Worm (Caenorhabditis elegans) whole organism, early embryonic: Measurements from ENCODE around the gene C16C8.20.
"Not testable (repeated sequence)": the region's sequence is repeated elsewhere in the genome, so short reads cannot be mapped to it uniquely, and the experiment has no call there.

Source experiments
- B0310.2 ChIP-seq: sonication (generic microtip); optimal IDR thresholded peaks from 2 replicates; lab custom pipeline; 2016; ENCODE audit warnings: mild to moderate bottlenecking, missing genetic modification characterization, missing compliant biosample characterization
- F13C5.2 ChIP-seq: sonication (generic microtip); optimal IDR thresholded peaks from 2 replicates; lab custom pipeline; 2017; ENCODE audit warnings: mild to moderate bottlenecking, missing genetic modification characterization, inconsistent platforms, missing compliant biosample characterization
- aly-1 ChIP-seq: sonication (generic microtip); optimal IDR thresholded peaks from 2 replicates; lab custom pipeline; 2016; ENCODE audit warnings: missing genetic modification characterization, missing compliant biosample characterization
- ama-1 ChIP-seq: fragments of 150-350 bp; optimal IDR thresholded peaks from 2 replicates; lab custom pipeline; 2014
- ceh-13 ChIP-seq: fragments of 200-800 bp; sonication (Bioruptor generic); optimal IDR thresholded peaks from 2 replicates; lab custom pipeline; 2018; ENCODE audit warnings: mild to moderate bottlenecking, missing genetic modification characterization, missing compliant biosample characterization
- ceh-36 ChIP-seq: sonication (generic microtip); optimal IDR thresholded peaks from 2 replicates; lab custom pipeline; 2016; ENCODE audit warnings: missing genetic modification characterization, inconsistent platforms, missing compliant biosample characterization
- ets-7 ChIP-seq: sonication (generic microtip); optimal IDR thresholded peaks from 2 replicates; lab custom pipeline; 2016; ENCODE audit warnings: missing genotype, missing genetic modification characterization, missing compliant biosample characterization
- flt-1 ChIP-seq: fragments of 200-800 bp; sonication (Bioruptor generic); IDR thresholded peaks from 2 replicates; pipeline ENCODE4 v1.3.6; 2022; ENCODE audit warnings: missing genetic modification characterization, missing compliant biosample characterization
- hmbx-1 ChIP-seq: sonication (generic microtip); optimal IDR thresholded peaks from 2 replicates; lab custom pipeline; 2016; ENCODE audit warnings: mild to moderate bottlenecking, missing genetic modification characterization, missing compliant biosample characterization
- hmg-4 ChIP-seq: fragments of 200-800 bp; sonication (Bioruptor generic); optimal IDR thresholded peaks from 2 replicates; lab custom pipeline; 2018; ENCODE audit warnings: mild to moderate bottlenecking, missing genetic modification characterization, missing compliant biosample characterization
- hnd-1 ChIP-seq: sonication (generic microtip); optimal IDR thresholded peaks from 2 replicates; lab custom pipeline; 2016; ENCODE audit warnings: missing genetic modification characterization, missing compliant biosample characterization
- pes-1 ChIP-seq: fragments of 200-800 bp; sonication (Bioruptor generic); IDR thresholded peaks from 2 replicates; pipeline ENCODE4 v1.3.6; 2022; ENCODE audit warnings: missing genetic modification reagents, missing genetic modification characterization, missing compliant biosample characterization
- scrt-1 ChIP-seq: fragments of 200-800 bp; sonication (Bioruptor generic); IDR thresholded peaks from 2 replicates; pipeline ENCODE4 v1.3.6; 2022; ENCODE audit warnings: missing genetic modification characterization, missing compliant biosample characterization
- sea-1 ChIP-seq: fragments of 200-800 bp; sonication (Bioruptor generic); conservative IDR thresholded peaks from 2 replicates; pipeline ENCODE4 v1.3.6; 2022; ENCODE audit warnings: missing genetic modification characterization, missing compliant biosample characterization
- tbx-11 ChIP-seq: fragments of 200-800 bp; sonication (Bioruptor generic); IDR thresholded peaks from 2 replicates; pipeline ENCODE4 v1.3.6; 2022; ENCODE audit warnings: missing genetic modification characterization, missing compliant biosample characterization
- tbx-37 ChIP-seq: fragments of 200-800 bp; sonication (Bioruptor generic); conservative IDR thresholded peaks from 2 replicates; pipeline ENCODE4 v1.3.6; 2022; ENCODE audit warnings: missing genetic modification reagents, missing genetic modification characterization, missing compliant biosample characterization
- tra-4 ChIP-seq: sonication (generic microtip); optimal IDR thresholded peaks from 2 replicates; lab custom pipeline; 2017; ENCODE audit warnings: missing genetic modification characterization, missing compliant biosample characterization

The C16C8.20 gene

DNA sequence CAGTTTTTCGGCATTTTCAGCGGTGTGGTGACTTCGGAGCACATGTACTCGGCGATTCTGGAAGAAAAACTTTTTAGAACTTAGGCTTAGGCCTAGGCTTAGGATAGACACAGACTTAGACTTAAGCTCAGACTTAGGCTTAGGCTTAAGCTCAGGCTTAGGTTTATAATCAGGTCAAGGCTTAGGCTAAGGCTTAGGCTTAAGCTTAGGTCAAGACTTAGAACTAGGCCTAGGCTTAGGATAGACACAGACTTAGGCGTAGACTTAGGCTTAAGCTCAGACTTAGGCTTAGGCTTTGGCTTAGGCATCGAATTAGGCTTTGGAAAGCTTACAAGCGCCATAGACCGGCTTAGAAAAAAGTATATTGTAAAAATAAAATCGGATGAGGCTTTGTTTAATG, 29.8 kb downstream of the C16C8.20 start:
- TF ChIP-seq F13C5.2 (tag; lab: Kevin White, UChicago) (no peak), tra-4 (no peak), ceh-36 (tag; lab: Kevin White, UChicago) (peak; percentile 71), tbx-11 (GFP tag; lab: Robert Waterston, UW) (no peak), hmg-4 (GFP tag; lab: Kevin White, UChicago) (no peak)

- TF ChIP-seq ceh-36 (tag; lab: Kevin White, UChicago) (no peak), F13C5.2 (tag; lab: Kevin White, UChicago) (no peak), tra-4 (no peak), B0310.2 (no peak), aly-1 (tag; lab: Kevin White, UChicago) (no peak), flt-1 (GFP tag; lab: Robert Waterston, UW) (no peak), tbx-37 (no peak), hnd-1 (tag; lab: Kevin White, UChicago) (no peak), ets-7 (tag; lab: Kevin White, UChicago) (no peak), pes-1 (GFP tag; lab: Robert Waterston, UW) (no peak), hmbx-1 (tag; lab: Kevin White, UChicago) (no peak), sea-1 (no peak), hmg-4 (GFP tag; lab: Kevin White, UChicago) (no peak), ceh-13 (GFP tag; lab: Kevin White, UChicago) (no peak), ama-1 (lab: Kevin White, UChicago) (no peak), tbx-11 (GFP tag; lab: Robert Waterston, UW) (no peak), scrt-1 (no peak)
These were observed 30.4 kb downstream of the C16C8.20 start, which contains the start of gene fbxb-104 for ce11 chrII:3477171-3477570. Gene fbxb-104 (minus strand): TSS chrII:3477271.

DNA sequence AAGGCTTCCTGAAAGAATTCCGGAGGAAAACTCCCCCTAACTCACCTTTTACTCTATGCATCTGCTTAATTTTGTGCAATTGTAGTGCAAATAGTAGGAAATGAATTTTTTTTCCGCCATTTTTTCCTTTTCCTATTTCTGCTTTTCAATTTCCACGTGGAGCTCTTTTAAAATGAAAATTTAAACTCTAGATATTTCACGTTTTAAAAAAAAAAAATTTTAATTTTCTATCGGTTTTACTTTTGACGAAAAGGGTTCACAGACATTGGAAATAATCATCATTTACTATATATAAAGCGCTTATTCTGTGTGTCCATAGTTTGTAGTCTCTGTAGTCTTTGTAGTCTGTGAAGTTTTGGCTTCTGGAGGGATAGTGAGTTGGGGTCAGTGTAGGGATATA, 34.8 kb downstream of the C16C8.20 start, which contains the start of gene Y49F6B.8:
Gene Y49F6B.8, minus strand, starts transcription at position 101 of the 400 bp plus-strand sequence.
- TF ChIP-seq sea-1 = no peak
- TF ChIP-seq tra-4 = no peak
- no peak for TF ChIP-seq aly-1 (tag; lab: Kevin White, UChicago)
- TF ChIP-seq ets-7 (tag; lab: Kevin White, UChicago) = no peak
- no peak for TF ChIP-seq tbx-37
- no peak for TF ChIP-seq hmg-4 (GFP tag; lab: Kevin White, UChicago)
- no peak for TF ChIP-seq hmbx-1 (tag; lab: Kevin White, UChicago)
- TF ChIP-seq scrt-1 = no peak
- no peak for TF ChIP-seq F13C5.2 (tag; lab: Kevin White, UChicago)
- no peak for TF ChIP-seq ceh-13 (GFP tag; lab: Kevin White, UChicago)
- TF ChIP-seq ama-1 (lab: Kevin White, UChicago) = no peak
- TF ChIP-seq flt-1 (GFP tag; lab: Robert Waterston, UW) = no peak
- TF ChIP-seq tbx-11 (GFP tag; lab: Robert Waterston, UW) = no peak

ce11 chrII:3482231-3482630, 35.5 kb downstream of the C16C8.20 start, which contains the start of gene smu-2:
Gene smu-2 (plus strand): TSS chrII:3482408.
- TF ChIP-seq sea-1 (0 out of 2 replicates have a peak, but pooled peaks have one; percentile 6), pes-1 (GFP tag; lab: Robert Waterston, UW) (peak; percentile 61; the same call in 1 of the 2 replicates), aly-1 (tag; lab: Kevin White, UChicago) (no peak), scrt-1 (no peak), flt-1 (GFP tag; lab: Robert Waterston, UW) (0 out of 2 replicates have a peak, but pooled peaks have one; percentile 17), tbx-37 (peak; percentile 68), ceh-36 (tag; lab: Kevin White, UChicago) (no peak), ama-1 (lab: Kevin White, UChicago) (no peak)

ce11 chrII:3490797-3491196, 44.0 kb downstream of the C16C8.20 start, which contains the start of gene fbxb-112:
Gene fbxb-112 (plus strand): TSS chrII:3491097.
- not testable (repeated sequence) for TF ChIP-seq ceh-13 (GFP tag; lab: Kevin White, UChicago); ceh-36 (tag; lab: Kevin White, UChicago); hnd-1 (tag; lab: Kevin White, UChicago)
